Fruit fly (Drosophila melanogaster): ENCODE measurements around the gene Rga.

DNA sequence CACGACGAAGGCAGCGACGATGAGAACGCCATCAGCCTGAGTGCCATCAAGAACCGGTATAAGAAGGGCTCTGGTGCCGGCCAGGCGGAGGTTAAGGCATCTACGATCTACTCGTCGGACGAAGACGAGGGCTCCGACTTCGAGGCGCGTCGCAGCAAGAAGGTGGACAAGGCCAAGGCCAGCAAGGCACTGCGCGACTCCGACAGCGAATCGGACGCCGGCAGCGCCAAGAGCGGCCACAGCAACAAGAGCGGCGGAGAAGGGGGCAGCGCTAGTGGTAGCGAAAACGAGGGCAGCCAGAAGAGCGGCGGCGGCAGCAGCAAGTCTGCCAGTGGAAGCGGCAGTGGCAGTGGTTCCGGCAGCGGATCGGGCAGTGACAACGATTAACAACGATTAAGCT, 2.6 kb upstream of the Rga start:
- TF ChIP-seq tna (GFP tag; IDR thresholded peaks at IDR 0.05; ENCODE audit: partially characterized antibody): no peak
- no peak for TF ChIP-seq Lpt (GFP tag; optimal IDR thresholded peaks at IDR 0.05)
- TF ChIP-seq sisA (GFP tag; IDR thresholded peaks at IDR 0.05): no peak
- no peak for TF ChIP-seq trh (GFP tag; optimal IDR thresholded peaks at IDR 0.05)
- TF ChIP-seq nerfin-2 (GFP tag; IDR thresholded peaks at IDR 0.05; ENCODE audit: partially characterized antibody): no peak
- TF ChIP-seq br (optimal IDR thresholded peaks at IDR 0.05): no peak
- TF ChIP-seq lab (GFP tag; optimal IDR thresholded peaks at IDR 0.05): no peak
- TF ChIP-seq CG3407 (GFP tag; optimal IDR thresholded peaks at IDR 0.05): no peak

Data from whole organism, embryonic.